Worm (Caenorhabditis elegans) whole organism, L2 larva: ENCODE data around the gene T23B7.3.
A peak's percentile ranks its signal among the peaks of the same experiment; 100 is the strongest.
"Not testable (repeated sequence)": the region's sequence is repeated elsewhere in the genome, so short reads cannot be mapped to it uniquely, and the experiment has no call there.

Experiments
- C34F6.9 ChIP-seq: fragments of 150-350 bp; optimal IDR thresholded peaks from 2 replicates; lab custom pipeline; 2014; ENCODE audit warnings: missing biosample characterization, missing genetic modification characterization
- R02D3.7 ChIP-seq: fragments of 150-350 bp; optimal IDR thresholded peaks from 2 replicates; lab custom pipeline; 2014; ENCODE audit warnings: missing biosample characterization, missing genetic modification characterization
- Y55F3AM.14 ChIP-seq: fragments of 200-800 bp; sonication (Bioruptor generic); optimal IDR thresholded peaks from 2 replicates; lab custom pipeline; 2018; ENCODE audit warnings: mild to moderate bottlenecking, missing genetic modification characterization, missing compliant biosample characterization
- ZK546.5 ChIP-seq: sonication (generic microtip); optimal IDR thresholded peaks from 2 replicates; lab custom pipeline; 2017; ENCODE audit warnings: missing biosample characterization, missing genetic modification characterization
- alr-1 ChIP-seq: fragments of 150-350 bp; optimal IDR thresholded peaks from 2 replicates; lab custom pipeline; 2014; ENCODE audit warnings: missing biosample characterization, missing genetic modification characterization
- aly-2 ChIP-seq: fragments of 150-350 bp; optimal IDR thresholded peaks from 2 replicates; lab custom pipeline; 2014; ENCODE audit warnings: missing biosample characterization, missing genetic modification characterization
- ama-1 ChIP-seq: fragments of 150-350 bp; optimal IDR thresholded peaks from 2 replicates; lab custom pipeline; 2018; ENCODE audit warnings: inconsistent platforms
- blmp-1 ChIP-seq: sonication (generic microtip); optimal IDR thresholded peaks from 2 replicates; lab custom pipeline; 2017; ENCODE audit warnings: missing genetic modification characterization, mild to moderate bottlenecking, missing compliant biosample characterization, antibody characterized with exemption, moderate library complexity; ENCODE audit not compliant: insufficient read depth
- ceh-16 ChIP-seq: fragments of 150-350 bp; optimal IDR thresholded peaks from 2 replicates; lab custom pipeline; 2014; ENCODE audit warnings: missing biosample characterization, missing genetic modification characterization
- ceh-82 ChIP-seq: fragments of 150-350 bp; optimal IDR thresholded peaks from 2 replicates; lab custom pipeline; 2014; ENCODE audit warnings: missing biosample characterization, missing genetic modification characterization
- crh-2 ChIP-seq: sonication (generic microtip); optimal IDR thresholded peaks from 2 replicates; lab custom pipeline; 2017; ENCODE audit warnings: missing biosample characterization, missing genetic modification characterization
- dmd-4 ChIP-seq: sonication (generic microtip); optimal IDR thresholded peaks from 2 replicates; lab custom pipeline; 2017; ENCODE audit warnings: missing biosample characterization, missing genetic modification characterization
- egl-27 ChIP-seq: sonication (generic microtip); optimal IDR thresholded peaks from 3 replicates; lab custom pipeline; 2017; ENCODE audit warnings: missing biosample characterization, missing genetic modification reagents, missing genetic modification characterization
- elt-1 ChIP-seq: fragments of 150-350 bp; optimal IDR thresholded peaks from 2 replicates; lab custom pipeline; 2014; ENCODE audit warnings: missing biosample characterization, missing genetic modification characterization
- elt-3 ChIP-seq: sonication (generic microtip); optimal IDR thresholded peaks from 2 replicates; lab custom pipeline; 2017; ENCODE audit warnings: missing biosample characterization, missing genetic modification characterization
- fos-1 ChIP-seq: fragments of 150-350 bp; optimal IDR thresholded peaks from 2 replicates; lab custom pipeline; 2014; ENCODE audit warnings: missing biosample characterization, missing genetic modification characterization
- gmeb-1 ChIP-seq: fragments of 150-350 bp; optimal IDR thresholded peaks from 2 replicates; lab custom pipeline; 2014; ENCODE audit warnings: missing biosample characterization, missing genetic modification characterization
- lin-11 ChIP-seq: fragments of 150-350 bp; sonication (generic microtip); optimal IDR thresholded peaks from 2 replicates; lab custom pipeline; 2014; ENCODE audit warnings: missing biosample characterization, missing genetic modification characterization, inconsistent platforms, mixed read lengths
- lin-13 ChIP-seq: fragments of 150-350 bp; optimal IDR thresholded peaks from 2 replicates; lab custom pipeline; 2014; ENCODE audit warnings: missing biosample characterization, missing genetic modification reagents, missing genetic modification characterization
- lin-39 ChIP-seq: fragments of 150-350 bp; optimal IDR thresholded peaks from 2 replicates; lab custom pipeline; 2014; ENCODE audit warnings: missing biosample characterization, missing genetic modification reagents, missing genetic modification characterization
- lsy-2 ChIP-seq, 2 experiments: fragments of 150-350 bp in 1 of 2; sonication (generic microtip) in 1 of 2; optimal IDR thresholded peaks; 2 replicates each; lab custom pipeline; 2014 to 2017; ENCODE audit warnings: missing biosample characterization in 2 of 2, missing genetic modification characterization in 2 of 2
- mbf-1 ChIP-seq: sonication (generic microtip); optimal IDR thresholded peaks from 2 replicates; lab custom pipeline; 2017; ENCODE audit warnings: missing biosample characterization, missing genetic modification characterization
- mdl-1 ChIP-seq, 2 experiments: fragments of 150-350 bp in 1 of 2; sonication (generic microtip) in 1 of 2; optimal IDR thresholded peaks; 2 replicates each; lab custom pipeline; 2017; ENCODE audit warnings: missing biosample characterization in 2 of 2, missing genetic modification characterization in 2 of 2
- nhr-10 ChIP-seq: sonication (generic microtip); optimal IDR thresholded peaks from 2 replicates; lab custom pipeline; 2017; ENCODE audit warnings: missing biosample characterization, missing genetic modification characterization
- nhr-12 ChIP-seq: fragments of 150-350 bp; optimal IDR thresholded peaks from 2 replicates; lab custom pipeline; 2014; ENCODE audit warnings: missing biosample characterization, missing genetic modification characterization
- nhr-21 ChIP-seq: fragments of 150-350 bp; optimal IDR thresholded peaks from 2 replicates; lab custom pipeline; 2014; ENCODE audit warnings: missing biosample characterization, missing genetic modification characterization
- nhr-237 ChIP-seq: fragments of 150-350 bp; optimal IDR thresholded peaks from 2 replicates; lab custom pipeline; 2014; ENCODE audit warnings: missing biosample characterization, missing genetic modification characterization
- nhr-25 ChIP-seq: fragments of 150-350 bp; sonication (generic microtip); optimal IDR thresholded peaks from 3 replicates; lab custom pipeline; 2014; ENCODE audit warnings: missing biosample characterization, missing genetic modification characterization
- nhr-6 ChIP-seq: fragments of 150-350 bp; optimal IDR thresholded peaks from 2 replicates; lab custom pipeline; 2014; ENCODE audit warnings: missing biosample characterization, missing genetic modification characterization
- nhr-77 ChIP-seq: fragments of 150-350 bp; optimal IDR thresholded peaks from 2 replicates; lab custom pipeline; 2014; ENCODE audit warnings: missing biosample characterization, missing genetic modification characterization
- peb-1 ChIP-seq: fragments of 150-350 bp; optimal IDR thresholded peaks from 2 replicates; lab custom pipeline; 2014; ENCODE audit warnings: missing biosample characterization, missing genetic modification characterization
- sma-3 ChIP-seq: sonication (generic microtip); optimal IDR thresholded peaks from 2 replicates; lab custom pipeline; 2016; ENCODE audit warnings: missing genetic modification reagents, missing genetic modification characterization, missing compliant biosample characterization
- sma-9 ChIP-seq, 2 experiments: fragments of 150-350 bp in 1 of 2; sonication (generic microtip) in 1 of 2; optimal IDR thresholded peaks; 2 replicates each; lab custom pipeline; 2014 to 2016; ENCODE audit warnings: missing genetic modification characterization in 2 of 2, mild to moderate bottlenecking in 1 of 2, missing biosample characterization in 1 of 2, missing compliant biosample characterization in 1 of 2, missing genetic modification reagents in 1 of 2, moderate library complexity in 1 of 2
- unc-39 ChIP-seq: fragments of 150-350 bp; optimal IDR thresholded peaks from 2 replicates; lab custom pipeline; 2014; ENCODE audit warnings: missing biosample characterization, missing genetic modification characterization
- unc-55 ChIP-seq: fragments of 150-350 bp; sonication (generic microtip); optimal IDR thresholded peaks from 3 replicates; lab custom pipeline; 2014; ENCODE audit warnings: missing biosample characterization, missing genetic modification reagents, missing genetic modification characterization
- unc-62 ChIP-seq: fragments of 150-350 bp; optimal IDR thresholded peaks from 2 replicates; lab custom pipeline; 2014; ENCODE audit warnings: missing biosample characterization, missing genetic modification reagents, missing genetic modification characterization
- zag-1 ChIP-seq: fragments of 150-350 bp; optimal IDR thresholded peaks from 2 replicates; lab custom pipeline; 2014; ENCODE audit warnings: missing biosample characterization, missing genetic modification characterization
- ztf-1 ChIP-seq: fragments of 200-800 bp; sonication (Bioruptor generic); conservative IDR thresholded peaks from 2 replicates; pipeline ENCODE4 v1.3.6; 2022; ENCODE audit warnings: missing genetic modification characterization, missing compliant biosample characterization
- ztf-4 ChIP-seq: fragments of 150-350 bp; optimal IDR thresholded peaks from 2 replicates; lab custom pipeline; 2014; ENCODE audit warnings: missing biosample characterization, missing genetic modification characterization

The T23B7.3 gene

ce11 chrII:4860260-4860659 lies 10.3 kb downstream of the T23B7.3 start, which contains the start of the genes nspd-5 and F11G11.4:
nspd-5 (minus strand) TSS chrII:4860360.
F11G11.4 (plus strand) TSS chrII:4860594.
- not testable (repeated sequence) for TF ChIP-seq aly-2, ceh-16, nhr-21
- TF ChIP-seq, all 48 proteins: peak for 0; not testable (repeated sequence) for 48

ce11 chrII:4863357-4863756 lies 13.4 kb downstream of the T23B7.3 start, which contains the start of the genes mpst-4 and F11G11.14:
mpst-4 (minus strand) TSS chrII:4863457.
F11G11.14 (plus strand) TSS chrII:4863681.
- TF ChIP-seq aly-2 (no peak), sma-3 (no peak), ama-1 (lab: Kevin White, UChicago) (no peak), nhr-10 (no peak), peb-1 (tag; lab: Kevin White, UChicago) (no peak), ceh-82 (tag; lab: Kevin White, UChicago) (no peak), C34F6.9 (no peak), lsy-2 (tag; optimal IDR thresholded peaks at IDR 0.05; lab: Kevin White, UChicago) (no peak), gmeb-1 (tag; lab: Kevin White, UChicago) (no peak), fos-1 (tag; lab: Kevin White, UChicago) (no peak), sma-9 (GFP tag; optimal IDR thresholded peaks at IDR 0.05; lab: Kevin White, UChicago) (no peak), sma-9 (tag; optimal IDR thresholded peaks at IDR 0.05; lab: Kevin White, UChicago) (no peak), elt-1 (tag; lab: Kevin White, UChicago) (no peak), lin-39 (no peak), zag-1 (tag; lab: Kevin White, UChicago) (no peak), unc-62 (GFP tag; lab: Kevin White, UChicago) (no peak), ztf-4 (tag; lab: Kevin White, UChicago) (no peak), lin-11 (tag; lab: Kevin White, UChicago) (no peak)
- TF ChIP-seq, all 48 proteins: peak for 0

- TF ChIP-seq aly-2: no peak
- TF ChIP-seq unc-39: no peak
- TF ChIP-seq lin-11 (tag; lab: Kevin White, UChicago): no peak
- TF ChIP-seq elt-1 (tag; lab: Kevin White, UChicago): no peak
- no peak for TF ChIP-seq lsy-2 (tag; optimal IDR thresholded peaks at IDR 0.05; lab: Kevin White, UChicago)
- peak; percentile 84 for TF ChIP-seq nhr-21
- TF ChIP-seq alr-1 (tag; lab: Kevin White, UChicago): no peak
- TF ChIP-seq mbf-1 (tag; lab: Kevin White, UChicago): no peak
- no peak for TF ChIP-seq unc-55 (GFP tag; lab: Kevin White, UChicago)
- TF ChIP-seq lin-39: no peak
- no peak for TF ChIP-seq dmd-4 (tag; lab: Kevin White, UChicago)
- TF ChIP-seq ama-1 (lab: Kevin White, UChicago): peak; percentile 81
- no peak for TF ChIP-seq nhr-77
- no peak for TF ChIP-seq crh-2 (tag; lab: Kevin White, UChicago)
- peak; percentile 27 for TF ChIP-seq fos-1 (tag; lab: Kevin White, UChicago)
- no peak for TF ChIP-seq ZK546.5 (tag; lab: Kevin White, UChicago)
- TF ChIP-seq unc-62 (GFP tag; lab: Kevin White, UChicago): peak; percentile 56
- TF ChIP-seq zag-1 (tag; lab: Kevin White, UChicago): no peak
- TF ChIP-seq elt-3 (tag; lab: Kevin White, UChicago): peak; percentile 41
- TF ChIP-seq sma-3: no peak
- TF ChIP-seq lin-13: no peak
- TF ChIP-seq nhr-237 (tag; lab: Kevin White, UChicago): no peak
- TF ChIP-seq C34F6.9: no peak
- TF ChIP-seq nhr-10: no peak
- no peak for TF ChIP-seq R02D3.7 (tag; lab: Kevin White, UChicago)
- no peak for TF ChIP-seq egl-27
- TF ChIP-seq blmp-1 (tag; lab: Kevin White, UChicago): peak; percentile 67
- TF ChIP-seq nhr-12 (tag; lab: Kevin White, UChicago): no peak
- no peak for TF ChIP-seq peb-1 (tag; lab: Kevin White, UChicago)
- no peak for TF ChIP-seq nhr-6
- TF ChIP-seq nhr-25 (tag; lab: Kevin White, UChicago): peak; percentile 47
- TF ChIP-seq, all 48 proteins: peak for 7
Observed at ce11 chrII:4866045-4866444, 16.1 kb downstream of the T23B7.3 start.

- TF ChIP-seq mdl-1 (tag; optimal IDR thresholded peaks at IDR 0.05; lab: Kevin White, UChicago): no peak
- no peak for TF ChIP-seq R02D3.7 (tag; lab: Kevin White, UChicago)
- TF ChIP-seq ztf-1 (GFP tag; lab: Robert Waterston, UW): no peak
- no peak for TF ChIP-seq elt-3 (tag; lab: Kevin White, UChicago)
- TF ChIP-seq fos-1 (tag; lab: Kevin White, UChicago): no peak
- no peak for TF ChIP-seq nhr-12 (tag; lab: Kevin White, UChicago)
- TF ChIP-seq zag-1 (tag; lab: Kevin White, UChicago): no peak
- no peak for TF ChIP-seq elt-1 (tag; lab: Kevin White, UChicago)
- TF ChIP-seq gmeb-1 (tag; lab: Kevin White, UChicago): no peak
- no peak for TF ChIP-seq Y55F3AM.14 (GFP tag; lab: Kevin White, UChicago)
- TF ChIP-seq C34F6.9: no peak
- TF ChIP-seq sma-3: no peak
- TF ChIP-seq lsy-2 (tag; optimal IDR thresholded peaks at IDR 0.05; lab: Kevin White, UChicago): no peak
- TF ChIP-seq, all 48 proteins: peak for 0
Observed at ce11 chrII:4867476-4867875, 17.5 kb downstream of the T23B7.3 start, which contains the start of gene col-17. col-17 (minus strand) TSS chrII:4867576.
